Fruit fly (Drosophila melanogaster) whole organism, embryonic: Measurements from ENCODE around the gene cdi.

ENCODE experiments used
- Ada2b ChIP-seq: fragments of 200-800 bp; sonication (Bioruptor generic); IDR thresholded peaks from 2 replicates; pipeline ENCODE4 v1.3.6; 2022; ENCODE audit warnings: missing biosample characterization, missing genetic modification characterization
- Aef1 ChIP-seq: fragments of 200-800 bp; sonication (Bioruptor generic); IDR thresholded peaks from 3 replicates; pipeline ENCODE4 v1.3.6; 2022; ENCODE audit warnings: missing biosample characterization, missing genetic modification characterization
- Asciz ChIP-seq: fragments of 200-800 bp; sonication (Bioruptor generic); optimal IDR thresholded peaks from 2 replicates; lab custom pipeline; 2017; ENCODE audit warnings: missing biosample characterization, mild to moderate bottlenecking, missing genetic modification characterization, missing genetic modification reagents
- C15 ChIP-seq: fragments of 200-800 bp; sonication (Bioruptor generic); IDR thresholded peaks from 3 replicates; pipeline ENCODE4 v1.3.6; 2022; ENCODE audit warnings: missing biosample characterization, missing genetic modification characterization
- CG10267 ChIP-seq: fragments of 200-800 bp; sonication (Bioruptor generic); optimal IDR thresholded peaks from 2 replicates; lab custom pipeline; 2018; ENCODE audit warnings: missing biosample characterization, mild to moderate bottlenecking, missing genetic modification characterization, moderate library complexity
- CG10274 ChIP-seq: fragments of 200-800 bp; sonication (Bioruptor generic); optimal IDR thresholded peaks from 3 replicates; lab custom pipeline; 2017; ENCODE audit warnings: missing biosample characterization, mild to moderate bottlenecking, missing genetic modification characterization
- CG10565 ChIP-seq: fragments of 200-800 bp; sonication (Bioruptor generic); optimal IDR thresholded peaks from 3 replicates; lab custom pipeline; 2016; ENCODE audit warnings: missing biosample characterization, mild to moderate bottlenecking, missing genetic modification characterization
- CG11560 ChIP-seq: fragments of 200-800 bp; sonication (Bioruptor generic); IDR thresholded peaks from 3 replicates; pipeline ENCODE4 v1.3.6; 2022; ENCODE audit warnings: missing biosample characterization, missing genetic modification characterization
- CG12299 ChIP-seq: fragments of 200-800 bp; sonication (Bioruptor generic); optimal IDR thresholded peaks from 2 replicates; lab custom pipeline; 2018; ENCODE audit warnings: missing biosample characterization, mild to moderate bottlenecking, missing genetic modification characterization
- CG12769 ChIP-seq: fragments of 200-800 bp; sonication (Bioruptor generic); optimal IDR thresholded peaks from 2 replicates; lab custom pipeline; 2019; ENCODE audit warnings: missing biosample characterization, mild to moderate bottlenecking, missing genetic modification characterization, moderate library complexity
- CG13624 ChIP-seq: fragments of 200-800 bp; sonication (Bioruptor generic); optimal IDR thresholded peaks from 2 replicates; lab custom pipeline; 2016; ENCODE audit warnings: missing biosample characterization, missing genetic modification characterization
- CG16863 ChIP-seq: fragments of 200-800 bp; sonication (Bioruptor generic); optimal IDR thresholded peaks from 3 replicates; lab custom pipeline; 2016; ENCODE audit warnings: missing biosample characterization, missing genetic modification characterization
- CG17361 ChIP-seq: fragments of 200-800 bp; sonication (Bioruptor generic); IDR thresholded peaks from 3 replicates; pipeline ENCODE4 v1.3.6; 2022; ENCODE audit warnings: missing biosample characterization, missing genetic modification characterization
- CG17802 ChIP-seq: fragments of 200-800 bp; sonication (Bioruptor generic); optimal IDR thresholded peaks from 2 replicates; lab custom pipeline; 2018; ENCODE audit warnings: missing biosample characterization, mild to moderate bottlenecking, missing genetic modification characterization, moderate library complexity
- CG18476 ChIP-seq: fragments of 200-800 bp; sonication (Bioruptor generic); optimal IDR thresholded peaks from 2 replicates; lab custom pipeline; 2016; ENCODE audit warnings: missing biosample characterization, mild to moderate bottlenecking, missing genetic modification characterization
- CG33213 ChIP-seq: fragments of 200-800 bp; sonication (Bioruptor generic); optimal IDR thresholded peaks from 3 replicates; lab custom pipeline; 2016; ENCODE audit warnings: missing biosample characterization, missing genetic modification characterization
- CG3847 ChIP-seq: fragments of 200-800 bp; sonication (Bioruptor generic); IDR thresholded peaks from 2 replicates; pipeline ENCODE4 v1.3.6; 2022; ENCODE audit warnings: missing biosample characterization, missing genetic modification characterization
- CG6791 ChIP-seq: fragments of 200-800 bp; sonication (Bioruptor generic); IDR thresholded peaks from 3 replicates; pipeline ENCODE4 v1.3.6; 2022; ENCODE audit warnings: missing biosample characterization, missing genetic modification characterization; ENCODE audit not compliant: partially characterized antibody
- CG7556 ChIP-seq: fragments of 200-800 bp; sonication (Bioruptor generic); optimal IDR thresholded peaks from 2 replicates; lab custom pipeline; 2017; ENCODE audit warnings: missing biosample characterization, mild to moderate bottlenecking, missing genetic modification characterization
- CG7928 ChIP-seq: fragments of 200-800 bp; sonication (Bioruptor generic); optimal IDR thresholded peaks from 2 replicates; lab custom pipeline; 2017; ENCODE audit warnings: missing biosample characterization, mild to moderate bottlenecking, missing genetic modification characterization
- CG7987 ChIP-seq: fragments of 200-800 bp; sonication (Bioruptor generic); optimal IDR thresholded peaks from 2 replicates; lab custom pipeline; 2018; ENCODE audit warnings: missing biosample characterization, mild to moderate bottlenecking, missing genetic modification characterization, moderate library complexity
- CG8089 ChIP-seq: fragments of 200-800 bp; sonication (Bioruptor generic); optimal IDR thresholded peaks from 3 replicates; lab custom pipeline; 2016; ENCODE audit warnings: missing biosample characterization, missing genetic modification characterization
- Doc2 ChIP-seq: fragments of 200-800 bp; sonication (Bioruptor generic); IDR thresholded peaks from 2 replicates; pipeline ENCODE4 v1.3.6; 2022; ENCODE audit warnings: missing biosample characterization, missing genetic modification characterization
- HLH54F ChIP-seq: fragments of 200-800 bp; sonication (Bioruptor generic); optimal IDR thresholded peaks from 3 replicates; lab custom pipeline; 2016; ENCODE audit warnings: missing biosample characterization, missing genetic modification characterization
- Hand ChIP-seq: fragments of 200-800 bp; sonication (Bioruptor generic); optimal IDR thresholded peaks from 2 replicates; lab custom pipeline; 2017; ENCODE audit warnings: mild to moderate bottlenecking, missing biosample characterization, missing genetic modification reagents, missing genetic modification characterization
- HmgZ ChIP-seq: fragments of 200-800 bp; sonication (Bioruptor generic); optimal IDR thresholded peaks from 2 replicates; lab custom pipeline; 2018; ENCODE audit warnings: missing biosample characterization, mild to moderate bottlenecking, missing genetic modification characterization
- Kr ChIP-seq: fragments of 200-800 bp; sonication (Bioruptor generic); optimal IDR thresholded peaks from 2 replicates; lab custom pipeline; 2017; ENCODE audit warnings: missing biosample characterization, mild to moderate bottlenecking, missing genetic modification characterization
- Myb ChIP-seq: fragments of 200-800 bp; sonication (Bioruptor generic); optimal IDR thresholded peaks from 2 replicates; lab custom pipeline; 2016; ENCODE audit warnings: missing biosample characterization, missing genetic modification characterization
- NC2α ChIP-seq: fragments of 200-800 bp; sonication (Bioruptor generic); optimal IDR thresholded peaks from 2 replicates; lab custom pipeline; 2016; ENCODE audit warnings: missing biosample characterization, missing genetic modification characterization
- Nf-YB ChIP-seq: fragments of 200-800 bp; sonication (Bioruptor generic); optimal IDR thresholded peaks from 3 replicates; lab custom pipeline; 2019; ENCODE audit warnings: missing biosample characterization, mild to moderate bottlenecking, missing genetic modification characterization, moderate library complexity
- NfI ChIP-seq: fragments of 200-800 bp; sonication (Bioruptor generic); optimal IDR thresholded peaks from 3 replicates; lab custom pipeline; 2018; ENCODE audit warnings: missing biosample characterization, mild to moderate bottlenecking, missing genetic modification characterization, moderate library complexity
- Optix ChIP-seq: fragments of 200-800 bp; sonication (Bioruptor generic); IDR thresholded peaks from 3 replicates; pipeline ENCODE4 v1.3.6; 2022; ENCODE audit warnings: missing biosample characterization, missing genetic modification characterization
- Six4 ChIP-seq: fragments of 200-800 bp; sonication (Bioruptor generic); optimal IDR thresholded peaks from 2 replicates; lab custom pipeline; 2016; ENCODE audit warnings: missing biosample characterization, missing genetic modification characterization
- Stat92E ChIP-seq, 3 experiments: fragments of >200 bp in 2 of 3; fragments of 200-800 bp in 1 of 3; sonication (Bioruptor generic) in 1 of 3; optimal IDR thresholded peaks; 2 replicates each; lab custom pipeline; 2017 to 2019; ENCODE audit warnings: missing biosample characterization in 3 of 3, missing genetic modification characterization in 3 of 3, mild to moderate bottlenecking in 1 of 3, moderate library complexity in 1 of 3
- abd-A ChIP-seq: fragments of 200-800 bp; sonication (Bioruptor generic); optimal IDR thresholded peaks from 3 replicates; lab custom pipeline; 2019; ENCODE audit warnings: missing biosample characterization, mild to moderate bottlenecking, missing genetic modification characterization, moderate library complexity
- ash1 ChIP-seq: fragments of 200-800 bp; sonication (Bioruptor generic); optimal IDR thresholded peaks from 2 replicates; lab custom pipeline; 2018; ENCODE audit warnings: missing biosample characterization, mild to moderate bottlenecking, missing genetic modification characterization
- bcd ChIP-seq: fragments of 200-800 bp; sonication (Bioruptor generic); optimal IDR thresholded peaks from 2 replicates; lab custom pipeline; 2017; ENCODE audit warnings: missing biosample characterization, mild to moderate bottlenecking, missing genetic modification characterization
- cas ChIP-seq: fragments of 200-800 bp; sonication (Bioruptor generic); IDR thresholded peaks from 2 replicates; pipeline ENCODE4 v1.3.6; 2022; ENCODE audit warnings: missing biosample characterization, missing genetic modification characterization
- crc ChIP-seq: fragments of 200-800 bp; sonication (Bioruptor generic); optimal IDR thresholded peaks from 2 replicates; lab custom pipeline; 2016; ENCODE audit warnings: missing biosample characterization, missing genetic modification characterization
- eve ChIP-seq, 2 experiments: fragments of >200 bp; optimal IDR thresholded peaks; 2 replicates each; lab custom pipeline; 2017; ENCODE audit warnings: missing biosample characterization in 2 of 2, missing genetic modification characterization in 2 of 2
- gem ChIP-seq: fragments of 200-800 bp; sonication (Bioruptor generic); optimal IDR thresholded peaks from 2 replicates; lab custom pipeline; 2019; ENCODE audit warnings: missing biosample characterization, mild to moderate bottlenecking, missing genetic modification characterization, moderate library complexity
- ham ChIP-seq: fragments of 200-800 bp; sonication (Bioruptor generic); IDR thresholded peaks from 2 replicates; pipeline ENCODE4 v1.3.6; 2022; ENCODE audit warnings: missing biosample characterization, missing genetic modification characterization
- jing ChIP-seq: fragments of 200-800 bp; sonication (Bioruptor generic); optimal IDR thresholded peaks from 2 replicates; lab custom pipeline; 2018; ENCODE audit warnings: missing biosample characterization, mild to moderate bottlenecking, missing genetic modification characterization
- kni ChIP-seq: fragments of 200-800 bp; sonication (Bioruptor generic); optimal IDR thresholded peaks from 3 replicates; lab custom pipeline; 2017; ENCODE audit warnings: mild to moderate bottlenecking, missing biosample characterization, missing genetic modification reagents, missing genetic modification characterization
- lab ChIP-seq: fragments of 200-800 bp; sonication (Bioruptor generic); optimal IDR thresholded peaks from 3 replicates; lab custom pipeline; 2017; ENCODE audit warnings: missing biosample characterization, missing genetic modification characterization, mild to moderate bottlenecking, moderate library complexity, missing genetic modification reagents
- nerfin-1 ChIP-seq: fragments of 200-800 bp; sonication (Bioruptor generic); optimal IDR thresholded peaks from 3 replicates; lab custom pipeline; 2019; ENCODE audit warnings: missing biosample characterization, mild to moderate bottlenecking, missing genetic modification characterization, moderate library complexity
- sima ChIP-seq: fragments of 200-800 bp; sonication (Bioruptor generic); optimal IDR thresholded peaks from 2 replicates; lab custom pipeline; 2016; ENCODE audit warnings: missing biosample characterization, missing genetic modification characterization
- trem ChIP-seq: fragments of 200-800 bp; optimal IDR thresholded peaks from 3 replicates; lab custom pipeline; 2019; ENCODE audit warnings: missing biosample characterization, mild to moderate bottlenecking, missing genetic modification characterization, moderate library complexity
- yki ChIP-seq: fragments of >200 bp; optimal IDR thresholded peaks from 3 replicates; lab custom pipeline; 2018
- zfh2 ChIP-seq: fragments of 200-800 bp; sonication (Bioruptor generic); optimal IDR thresholded peaks from 2 replicates; lab custom pipeline; 2016; ENCODE audit warnings: missing biosample characterization, missing genetic modification characterization

The cdi gene

DNA sequence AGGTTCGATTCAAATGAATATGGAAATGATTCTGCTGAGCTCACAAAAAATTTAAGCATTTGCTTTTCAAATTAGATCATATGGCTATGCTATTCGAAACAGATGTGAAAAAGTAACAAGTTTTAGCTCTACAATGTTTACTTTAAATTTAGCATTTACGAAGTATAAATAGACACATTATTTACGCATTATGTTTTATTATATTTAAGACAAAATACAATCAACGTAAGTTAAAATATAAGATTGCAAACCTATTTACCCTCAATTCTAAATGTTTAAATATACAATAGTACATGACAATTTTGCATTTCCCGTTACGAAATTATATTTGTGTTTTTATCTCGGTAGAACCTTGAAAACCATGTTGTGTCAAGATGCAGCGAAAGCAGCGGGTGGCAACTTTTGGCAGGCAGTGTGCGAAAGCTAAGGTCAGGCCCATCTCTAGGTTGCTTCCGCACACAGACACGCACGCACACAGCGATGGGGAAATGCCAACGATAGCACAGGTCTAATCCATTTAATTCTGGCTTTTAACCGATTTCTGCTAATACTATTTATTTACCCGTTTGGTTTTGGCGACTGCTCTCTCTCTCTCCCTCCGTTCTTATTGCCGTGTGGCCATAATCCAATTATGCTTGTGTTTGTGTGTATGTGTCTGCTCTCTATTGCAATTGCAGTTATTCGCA is 800 bp downstream of the cdi start (continued):
- TF ChIP-seq HLH54F (GFP tag; lab: Kevin White, UChicago) (peak; percentile 8), Six4 (GFP tag; lab: Kevin White, UChicago) (no peak), HmgZ (tag; lab: Kevin White, UChicago) (no peak), eve (GFP tag; optimal IDR thresholded peaks at IDR 0.05; lab: Kevin White, UChicago) (peak in 1 of 2 experiments; percentile 56), CG17802 (no peak), Kr (GFP tag; lab: Kevin White, UChicago) (no peak), CG7928 (GFP tag; lab: Kevin White, UChicago) (no peak), CG10267 (peak; percentile 10), Optix (GFP tag; lab: Robert Waterston, UW) (no peak), Ada2b (GFP tag; lab: Robert Waterston, UW) (no peak), CG6791 (GFP tag; lab: Robert Waterston, UW) (no peak), Doc2 (GFP tag; lab: Robert Waterston, UW) (no peak), Hand (GFP tag; lab: Kevin White, UChicago) (no peak), zfh2 (GFP tag; lab: Kevin White, UChicago) (peak; percentile 29), NfI (GFP tag; lab: Kevin White, UChicago) (no peak), C15 (no peak), kni (GFP tag; lab: Kevin White, UChicago) (no peak), CG13624 (GFP tag; lab: Kevin White, UChicago) (no peak), CG8089 (GFP tag; lab: Kevin White, UChicago) (no peak), NC2α (GFP tag; lab: Kevin White, UChicago) (no peak), trem (no peak), ham (GFP tag; lab: Robert Waterston, UW) (no peak), gem (tag; lab: Kevin White, UChicago) (peak; percentile 49), nerfin-1 (no peak), CG33213 (GFP tag; lab: Kevin White, UChicago) (no peak), CG12769 (tag; lab: Kevin White, UChicago) (no peak), CG7987 (GFP tag; lab: Kevin White, UChicago) (no peak), CG11560 (tag; lab: Robert Waterston, UW) (no peak), CG18476 (GFP tag; lab: Kevin White, UChicago) (peak; percentile 27), CG7556 (GFP tag; lab: Kevin White, UChicago) (peak; percentile 49), lab (GFP tag; lab: Kevin White, UChicago) (peak; percentile 46), Nf-YB (GFP tag; lab: Kevin White, UChicago) (no peak), CG12299 (no peak), CG10274 (no peak), Stat92E (GFP tag; optimal IDR thresholded peaks at IDR 0.05; lab: Kevin White, UChicago) (no peak), yki (lab: Kevin White, UChicago) (no peak), crc (GFP tag; lab: Kevin White, UChicago) (no peak), Myb (GFP tag; lab: Kevin White, UChicago) (no peak), CG16863 (GFP tag; lab: Kevin White, UChicago) (no peak), cas (no peak), Asciz (GFP tag; lab: Kevin White, UChicago) (peak; percentile 7), CG10565 (no peak), CG17361 (GFP tag; lab: Robert Waterston, UW) (peak; percentile 53; the same call in 1 of the 3 replicates), ash1 (GFP tag; lab: Kevin White, UChicago) (no peak), CG3847 (peak; percentile 38; the same call in 1 of the 2 replicates), abd-A (no peak), bcd (peak; percentile 25), sima (GFP tag; lab: Kevin White, UChicago) (no peak), Aef1 (GFP tag; lab: Robert Waterston, UW) (no peak), jing (no peak)
